Fruit fly (Drosophila melanogaster) whole organism, embryonic: ENCODE data around the gene Ugt35D1.

Experiments used
- Atf-2 ChIP-seq: fragments of 200-800 bp; sonication (Bioruptor generic); optimal IDR thresholded peaks from 2 replicates; lab custom pipeline; 2016; ENCODE audit warnings: missing biosample characterization, missing genetic modification characterization
- CG10543 ChIP-seq: fragments of 200-800 bp; sonication (Bioruptor generic); optimal IDR thresholded peaks from 3 replicates; lab custom pipeline; 2017; ENCODE audit warnings: missing biosample characterization, mild to moderate bottlenecking, missing genetic modification characterization, moderate library complexity
- CG13296 ChIP-seq: fragments of 200-800 bp; sonication (Bioruptor generic); optimal IDR thresholded peaks from 3 replicates; lab custom pipeline; 2018; ENCODE audit warnings: missing biosample characterization, mild to moderate bottlenecking, missing genetic modification characterization
- CG14667 ChIP-seq: fragments of 200-800 bp; sonication (Bioruptor generic); IDR thresholded peaks from 2 replicates; pipeline ENCODE4 v1.3.6; 2022; ENCODE audit warnings: missing biosample characterization, missing genetic modification characterization
- CG1529 ChIP-seq: fragments of 200-800 bp; sonication (Bioruptor generic); optimal IDR thresholded peaks from 3 replicates; lab custom pipeline; 2018; ENCODE audit warnings: missing biosample characterization, missing genetic modification characterization
- CG16813 ChIP-seq: fragments of 200-800 bp; sonication (Bioruptor generic); IDR thresholded peaks from 3 replicates; pipeline ENCODE4 v1.3.6; 2022; ENCODE audit warnings: missing biosample characterization, missing genetic modification characterization; ENCODE audit not compliant: partially characterized antibody
- CG17385 ChIP-seq: fragments of 200-800 bp; sonication (Bioruptor generic); optimal IDR thresholded peaks from 3 replicates; lab custom pipeline; 2018; ENCODE audit warnings: missing biosample characterization, mild to moderate bottlenecking, missing genetic modification characterization
- CG2678 ChIP-seq: fragments of 200-800 bp; sonication (Bioruptor generic); optimal IDR thresholded peaks from 3 replicates; lab custom pipeline; 2019; ENCODE audit warnings: missing biosample characterization, mild to moderate bottlenecking, missing genetic modification characterization, moderate library complexity
- CG32772 ChIP-seq: fragments of 200-800 bp; sonication (Bioruptor generic); IDR thresholded peaks from 2 replicates; pipeline ENCODE4 v1.3.6; 2022; ENCODE audit warnings: missing biosample characterization, missing genetic modification characterization
- CG3407 ChIP-seq: fragments of 200-800 bp; sonication (Bioruptor generic); optimal IDR thresholded peaks from 2 replicates; lab custom pipeline; 2018; ENCODE audit warnings: missing biosample characterization, mild to moderate bottlenecking, missing genetic modification characterization
- CG4707 ChIP-seq: fragments of 200-800 bp; sonication (Bioruptor generic); optimal IDR thresholded peaks from 2 replicates; lab custom pipeline; 2018; ENCODE audit warnings: missing biosample characterization, mild to moderate bottlenecking, missing genetic modification characterization, moderate library complexity
- CG6272 ChIP-seq: fragments of 200-800 bp; sonication (Bioruptor generic); IDR thresholded peaks from 2 replicates; pipeline ENCODE4 v1.3.6; 2022; ENCODE audit warnings: missing biosample characterization, missing genetic modification characterization
- CG7372 ChIP-seq: fragments of 200-800 bp; sonication (Bioruptor generic); IDR thresholded peaks from 2 replicates; pipeline ENCODE4 v1.3.6; 2022; ENCODE audit warnings: missing biosample characterization, missing genetic modification characterization
- CG9437 ChIP-seq: fragments of 200-800 bp; sonication (Bioruptor generic); optimal IDR thresholded peaks from 2 replicates; lab custom pipeline; 2018; ENCODE audit warnings: missing biosample characterization, mild to moderate bottlenecking, missing genetic modification characterization
- D19B ChIP-seq: fragments of 200-800 bp; sonication (Bioruptor generic); optimal IDR thresholded peaks from 2 replicates; lab custom pipeline; 2017; ENCODE audit warnings: missing biosample characterization, mild to moderate bottlenecking, missing genetic modification characterization
- Ets65A ChIP-seq: fragments of 200-800 bp; sonication (Bioruptor generic); peaks from one replicate; lab custom pipeline; 2016; ENCODE audit warnings: missing biosample characterization, missing genetic modification characterization
- HLH4C ChIP-seq: fragments of 200-800 bp; sonication (Bioruptor generic); IDR thresholded peaks from 3 replicates; pipeline ENCODE4 v1.3.6; 2022; ENCODE audit warnings: missing biosample characterization, missing genetic modification characterization; ENCODE audit not compliant: partially characterized antibody
- MBD-R2 ChIP-seq: fragments of 200-800 bp; sonication (Bioruptor generic); IDR thresholded peaks from 2 replicates; pipeline ENCODE4 v1.3.6; 2022; ENCODE audit warnings: missing biosample characterization, missing genetic modification characterization
- MTF-1 ChIP-seq: fragments of 200-800 bp; sonication (Bioruptor generic); optimal IDR thresholded peaks from 2 replicates; lab custom pipeline; 2018; ENCODE audit warnings: missing biosample characterization, mild to moderate bottlenecking, missing genetic modification characterization, borderline replicate concordance
- Mes4 ChIP-seq: fragments of 200-800 bp; sonication (Bioruptor generic); optimal IDR thresholded peaks from 2 replicates; lab custom pipeline; 2016; ENCODE audit warnings: missing biosample characterization, missing genetic modification characterization
- NC2β ChIP-seq: fragments of 200-800 bp; sonication (Bioruptor generic); optimal IDR thresholded peaks from 2 replicates; lab custom pipeline; 2016; ENCODE audit warnings: missing biosample characterization, missing genetic modification characterization
- NK7.1 ChIP-seq: fragments of 200-800 bp; sonication (Bioruptor generic); optimal IDR thresholded peaks from 3 replicates; lab custom pipeline; 2016; ENCODE audit warnings: missing biosample characterization, missing genetic modification characterization
- Nf-YA ChIP-seq: fragments of 200-800 bp; sonication (Bioruptor generic); IDR thresholded peaks from 2 replicates; pipeline ENCODE4 v1.3.6; 2022; ENCODE audit warnings: missing biosample characterization, missing genetic modification characterization
- ash1 ChIP-seq: fragments of 200-800 bp; sonication (Bioruptor generic); optimal IDR thresholded peaks from 2 replicates; lab custom pipeline; 2018; ENCODE audit warnings: missing biosample characterization, mild to moderate bottlenecking, missing genetic modification characterization
- bcd ChIP-seq: fragments of 200-800 bp; sonication (Bioruptor generic); optimal IDR thresholded peaks from 2 replicates; lab custom pipeline; 2017; ENCODE audit warnings: missing biosample characterization, mild to moderate bottlenecking, missing genetic modification characterization
- cas ChIP-seq: fragments of 200-800 bp; sonication (Bioruptor generic); IDR thresholded peaks from 2 replicates; pipeline ENCODE4 v1.3.6; 2022; ENCODE audit warnings: missing biosample characterization, missing genetic modification characterization
- cato ChIP-seq: fragments of 200-800 bp; sonication (Bioruptor generic); optimal IDR thresholded peaks from 2 replicates; lab custom pipeline; 2016; ENCODE audit warnings: missing biosample characterization, missing genetic modification characterization, borderline replicate concordance
- crol ChIP-seq: fragments of 200-800 bp; sonication (Bioruptor generic); IDR thresholded peaks from 2 replicates; pipeline ENCODE4 v1.3.6; 2022; ENCODE audit warnings: missing biosample characterization, missing genetic modification characterization
- cwo ChIP-seq: fragments of 200-800 bp; sonication (Bioruptor generic); optimal IDR thresholded peaks from 3 replicates; lab custom pipeline; 2017; ENCODE audit warnings: missing biosample characterization, missing genetic modification characterization, mild to moderate bottlenecking, moderate library complexity, missing genetic modification reagents
- en ChIP-seq: fragments of 200-800 bp; sonication (Bioruptor generic); optimal IDR thresholded peaks from 2 replicates; lab custom pipeline; 2016; ENCODE audit warnings: missing biosample characterization, missing genetic modification characterization
- eve ChIP-seq, 2 experiments: fragments of >200 bp; optimal IDR thresholded peaks; 2 replicates each; lab custom pipeline; 2017; ENCODE audit warnings: missing biosample characterization in 2 of 2, missing genetic modification characterization in 2 of 2
- h ChIP-seq: fragments of >200 bp; optimal IDR thresholded peaks from 2 replicates; lab custom pipeline; 2017
- ind ChIP-seq: fragments of 200-800 bp; sonication (Bioruptor generic); optimal IDR thresholded peaks from 3 replicates; lab custom pipeline; 2016; ENCODE audit warnings: missing biosample characterization, missing genetic modification characterization
- jigr1 ChIP-seq: fragments of 200-800 bp; sonication (Bioruptor generic); IDR thresholded peaks from 3 replicates; pipeline ENCODE4 v1.3.6; 2022; ENCODE audit warnings: missing biosample characterization, missing genetic modification characterization
- klu ChIP-seq: fragments of 200-800 bp; sonication (Bioruptor generic); IDR thresholded peaks from 2 replicates; pipeline ENCODE4 v1.3.6; 2022; ENCODE audit warnings: missing biosample characterization, missing genetic modification characterization
- knrl ChIP-seq: fragments of 200-800 bp; sonication (Bioruptor generic); IDR thresholded peaks from 3 replicates; pipeline ENCODE4 v1.3.6; 2022; ENCODE audit warnings: missing biosample characterization, missing genetic modification characterization; ENCODE audit not compliant: partially characterized antibody
- lab ChIP-seq: fragments of 200-800 bp; sonication (Bioruptor generic); optimal IDR thresholded peaks from 3 replicates; lab custom pipeline; 2017; ENCODE audit warnings: missing biosample characterization, missing genetic modification characterization, mild to moderate bottlenecking, moderate library complexity, missing genetic modification reagents
- lov ChIP-seq, 2 experiments: fragments of 200-800 bp in 1 of 2; fragments of >200 bp in 1 of 2; sonication (Bioruptor generic) in 1 of 2; IDR thresholded peaks in 1 of 2; optimal IDR thresholded peaks in 1 of 2; 2 replicates in 1 of 2; 3 replicates in 1 of 2; pipeline versions ENCODE4 v1.3.6 to Lab custom; 2017 to 2022; ENCODE audit warnings: missing biosample characterization in 1 of 2, missing genetic modification characterization in 1 of 2
- pita ChIP-seq: fragments of 200-800 bp; sonication (Bioruptor generic); optimal IDR thresholded peaks from 2 replicates; lab custom pipeline; 2017; ENCODE audit warnings: missing biosample characterization, mild to moderate bottlenecking, missing genetic modification characterization
- pnt ChIP-seq: fragments of 200-800 bp; sonication (Bioruptor generic); optimal IDR thresholded peaks from 3 replicates; lab custom pipeline; 2016; ENCODE audit warnings: missing biosample characterization, missing genetic modification characterization
- prd ChIP-seq, 3 experiments: fragments of >200 bp in 2 of 3; fragments of 200-800 bp in 1 of 3; sonication (Bioruptor generic) in 1 of 3; optimal IDR thresholded peaks in 2 of 3; IDR thresholded peaks in 1 of 3; 2 replicates in 2 of 3; 3 replicates in 1 of 3; pipeline versions ENCODE4 v1.3.6 to Lab custom; 2017 to 2022; ENCODE audit warnings: missing biosample characterization in 1 of 3, missing genetic modification characterization in 1 of 3
- salm ChIP-seq: fragments of 200-800 bp; sonication (Bioruptor generic); optimal IDR thresholded peaks from 2 replicates; lab custom pipeline; 2018; ENCODE audit warnings: missing biosample characterization, mild to moderate bottlenecking, missing genetic modification characterization
- twi ChIP-seq: fragments of 200-800 bp; optimal IDR thresholded peaks from 2 replicates; lab custom pipeline; 2019; ENCODE audit warnings: missing biosample characterization, mild to moderate bottlenecking, missing genetic modification characterization, moderate library complexity
- wdn ChIP-seq: fragments of 200-800 bp; sonication (Bioruptor generic); IDR thresholded peaks from 2 replicates; pipeline ENCODE4 v1.3.6; 2022; ENCODE audit warnings: missing biosample characterization, missing genetic modification characterization
- zfh1 ChIP-seq: fragments of 200-800 bp; sonication (Bioruptor generic); IDR thresholded peaks from 3 replicates; pipeline ENCODE4 v1.3.6; 2022; ENCODE audit warnings: missing biosample characterization, missing genetic modification characterization

Gene Ugt35D1

DNA sequence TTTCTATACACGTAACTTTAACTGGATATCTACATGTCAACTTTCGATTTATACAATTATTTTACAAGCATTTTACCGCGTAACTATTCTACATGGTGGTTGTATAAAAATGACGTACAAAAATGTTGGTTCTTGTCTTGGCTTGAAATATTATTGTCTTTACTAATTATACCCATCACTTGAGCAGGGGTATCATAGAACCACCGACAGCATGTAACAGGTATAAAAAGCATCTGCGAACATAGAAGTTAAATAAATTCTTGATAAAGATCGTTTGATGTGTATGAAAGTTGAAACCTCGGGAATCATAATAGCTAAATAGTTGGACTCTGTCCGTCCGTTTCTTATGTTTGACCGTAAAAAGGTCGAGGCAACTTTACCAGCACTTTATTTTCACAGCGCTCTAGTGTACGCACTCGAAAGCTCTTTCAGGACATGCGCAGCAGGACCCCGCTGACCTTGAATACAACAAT, 13.9 kb downstream of the Ugt35D1 start (continued):
- TF ChIP-seq zfh1 (GFP tag; lab: Robert Waterston, UW) (peak; percentile 68; the same call in 2 of the 3 replicates), CG2678 (tag; lab: Kevin White, UChicago) (peak; percentile 45), cas (GFP tag; lab: Robert Waterston, UW) (no peak), cato (GFP tag; lab: Kevin White, UChicago) (no peak), CG14667 (GFP tag; lab: Robert Waterston, UW) (no peak), klu (GFP tag; lab: Robert Waterston, UW) (no peak; the same call in 1 of the 2 replicates), CG9437 (GFP tag; lab: Kevin White, UChicago) (peak; percentile 17), twi (no peak), crol (GFP tag; lab: Robert Waterston, UW) (no peak), pnt (GFP tag; lab: Kevin White, UChicago) (no peak), lab (GFP tag; lab: Kevin White, UChicago) (peak; percentile 64), wdn (GFP tag; lab: Robert Waterston, UW) (peak; percentile 50; the same call in 1 of the 2 replicates), salm (peak; percentile 33), CG16813 (GFP tag; lab: Robert Waterston, UW) (peak; percentile 61)

DNA sequence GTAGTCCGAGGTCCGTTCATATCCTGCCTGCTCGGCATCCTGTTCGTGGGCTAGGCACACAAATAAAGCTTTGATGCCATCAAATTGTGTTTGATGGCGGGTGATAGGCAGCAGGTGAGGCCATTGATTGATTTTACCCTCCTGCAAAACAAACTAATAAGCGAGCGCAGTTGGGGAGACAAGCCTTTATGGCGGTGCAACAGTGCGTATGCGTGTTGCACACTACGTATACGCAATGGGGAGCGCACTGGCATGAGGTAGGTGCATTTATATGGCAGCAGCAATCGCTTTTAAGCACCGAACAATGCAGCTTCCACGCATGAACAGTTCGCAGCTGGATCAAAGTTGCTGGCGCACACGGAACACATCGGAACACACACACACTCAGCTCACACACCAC, 14.6 kb downstream of the Ugt35D1 start:
- TF ChIP-seq NC2β (no peak), Ets65A (peak; percentile 62), cwo (no peak), bcd (GFP tag; lab: Kevin White, UChicago) (no peak), CG10543 (GFP tag; lab: Kevin White, UChicago) (no peak), lov (optimal IDR thresholded peaks at IDR 0.05; lab: Kevin White, UChicago) (no peak), lov (GFP tag; IDR thresholded peaks at IDR 0.05; lab: Robert Waterston, UW) (0 out of 3 replicates have a peak, but pooled peaks have one; percentile 28), Nf-YA (GFP tag; lab: Robert Waterston, UW) (no peak), en (no peak), D19B (GFP tag; lab: Kevin White, UChicago) (no peak), NK7.1 (GFP tag; lab: Kevin White, UChicago) (no peak), zfh1 (GFP tag; lab: Robert Waterston, UW) (0 out of 3 replicates have a peak, but pooled peaks have one; percentile 39), cato (GFP tag; lab: Kevin White, UChicago) (no peak), pita (GFP tag; lab: Kevin White, UChicago) (no peak), CG7372 (GFP tag; lab: Robert Waterston, UW) (peak; percentile 82), knrl (GFP tag; lab: Robert Waterston, UW) (no peak), HLH4C (0 out of 3 replicates have a peak, but pooled peaks have one; percentile 9), ind (GFP tag; lab: Kevin White, UChicago) (no peak), CG32772 (no peak)

DNA sequence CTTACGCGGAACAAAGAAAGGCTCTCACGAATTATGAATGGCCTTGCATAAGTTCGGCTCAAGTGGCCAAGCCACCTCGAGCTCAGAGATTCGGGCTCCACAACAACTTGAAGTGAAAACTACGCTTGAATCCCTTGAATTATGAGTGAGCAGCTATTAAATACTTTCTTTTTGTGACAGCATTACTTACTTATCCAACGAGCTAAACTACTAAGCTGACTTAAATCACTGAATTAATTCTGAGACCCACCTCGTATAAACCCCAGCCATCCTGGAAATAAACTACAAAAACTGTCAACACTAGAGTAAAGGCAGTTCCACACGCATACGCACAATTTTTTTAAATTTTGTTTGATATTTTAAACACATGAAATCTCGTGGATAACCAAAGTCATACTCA, 23.0 kb downstream of the Ugt35D1 start, which contains the start of gene gskt:
Gene gskt (plus strand): TSS at position 301 of the 400 bp plus-strand sequence.
- TF ChIP-seq CG1529 (GFP tag; lab: Kevin White, UChicago): no peak
- TF ChIP-seq ash1 (GFP tag; lab: Kevin White, UChicago): no peak
- no peak for TF ChIP-seq CG13296 (GFP tag; lab: Kevin White, UChicago)
- TF ChIP-seq CG3407 (GFP tag; lab: Kevin White, UChicago): no peak
- no peak for TF ChIP-seq MBD-R2 (GFP tag; lab: Robert Waterston, UW)
- no peak for TF ChIP-seq CG2678 (tag; lab: Kevin White, UChicago)
- no peak for TF ChIP-seq CG6272 (GFP tag; lab: Robert Waterston, UW)
- TF ChIP-seq CG17385 (GFP tag; lab: Kevin White, UChicago): no peak
- TF ChIP-seq prd (optimal IDR thresholded peaks at IDR 0.05; lab: Kevin White, UChicago): no peak
- TF ChIP-seq prd (GFP tag; IDR thresholded peaks at IDR 0.05; lab: Robert Waterston, UW): no peak
- TF ChIP-seq eve (GFP tag; optimal IDR thresholded peaks at IDR 0.05; lab: Kevin White, UChicago): no peak
- no peak for TF ChIP-seq h
- TF ChIP-seq CG4707 (GFP tag; lab: Kevin White, UChicago): no peak
- TF ChIP-seq Atf-2 (GFP tag; lab: Kevin White, UChicago): no peak
- no peak for TF ChIP-seq MTF-1 (GFP tag; lab: Kevin White, UChicago)
- no peak for TF ChIP-seq Mes4 (GFP tag; lab: Kevin White, UChicago)
- no peak for TF ChIP-seq jigr1 (GFP tag; lab: Robert Waterston, UW)
